Worm (Caenorhabditis elegans): ENCODE results near the gene rml-4.

ce11 chrII:4324061-4324460 is 29.2 kb downstream of the rml-4 start, which contains the start of gene mog-2:
- TF ChIP-seq pha-4 (tag; optimal IDR thresholded peaks at IDR 0.05) (no peak), pag-3 (tag; optimal IDR thresholded peaks at IDR 0.05; ENCODE audit: borderline replicate concordance) (no peak), ceh-6 (GFP tag; optimal IDR thresholded peaks at IDR 0.05) (no peak), npax-4 (tag; optimal IDR thresholded peaks at IDR 0.05) (no peak), F13H6.1 (tag; optimal IDR thresholded peaks at IDR 0.05) (no peak), ceh-45 (GFP tag; IDR thresholded peaks at IDR 0.05) (no peak), ceh-18 (tag; optimal IDR thresholded peaks at IDR 0.05) (no peak)
